Fruit fly (Drosophila melanogaster): ENCODE results near the gene CG14441.

The CG14441 gene

DNA sequence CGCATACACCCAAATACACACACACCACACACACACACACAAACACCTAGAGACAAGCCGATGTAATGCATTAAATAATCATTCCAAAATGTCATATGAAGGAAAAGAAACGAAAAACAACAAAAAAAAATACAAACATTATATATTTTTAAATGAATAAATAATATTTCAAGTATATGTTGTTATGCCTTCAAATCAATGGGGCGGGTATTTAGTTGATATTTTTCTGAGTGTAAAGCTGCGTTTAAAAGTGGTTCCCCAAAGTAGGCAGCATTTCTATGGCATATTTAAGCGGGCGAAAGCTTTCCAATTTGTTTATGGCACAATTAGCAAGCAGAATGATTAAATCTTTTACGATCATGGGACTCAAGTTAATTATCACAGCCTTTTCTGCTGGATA lies 20.0 kb downstream of the CG14441 start (continued):
- TF ChIP-seq Dip3 (GFP tag; optimal IDR thresholded peaks at IDR 0.05), result no peak
- peak; percentile 32 for TF ChIP-seq dmrt99B (tag; optimal IDR thresholded peaks at IDR 0.05)
- TF ChIP-seq Fer3 (tag; optimal IDR thresholded peaks at IDR 0.05), result peak; percentile 38
- no peak for TF ChIP-seq Camta (GFP tag; optimal IDR thresholded peaks at IDR 0.05)
- TF ChIP-seq zfh1 (GFP tag; IDR thresholded peaks at IDR 0.05), result peak; percentile 20; the same call in 1 of the 3 replicates
- TF ChIP-seq Hmr (GFP tag; optimal IDR thresholded peaks at IDR 0.05), result peak; percentile 7
- no peak for TF ChIP-seq CG13775 (GFP tag; optimal IDR thresholded peaks at IDR 0.05)
- peak; percentile 62 for TF ChIP-seq Med (GFP tag)
- peak; percentile 42 for TF ChIP-seq CG7839 (tag; optimal IDR thresholded peaks at IDR 0.05)
- TF ChIP-seq ci (GFP tag; IDR thresholded peaks at IDR 0.05), result peak; percentile 40; the same call in 1 of the 3 replicates
- peak in 1 of 2 experiments; percentile 27 for TF ChIP-seq Hr51 (GFP tag; optimal IDR thresholded peaks at IDR 0.05)
- peak; percentile 10 for TF ChIP-seq unpg (GFP tag; optimal IDR thresholded peaks at IDR 0.05)
- TF ChIP-seq vvl (GFP tag; IDR thresholded peaks at IDR 0.05), result peak; percentile 44; the same call in 1 of the 2 replicates
- TF ChIP-seq CG10543 (GFP tag; optimal IDR thresholded peaks at IDR 0.05), result no peak
- TF ChIP-seq CG11504 (tag; optimal IDR thresholded peaks at IDR 0.05), result no peak
- TF ChIP-seq hkb (optimal IDR thresholded peaks at IDR 0.05), result no peak
- peak; percentile 56; the same call in 1 of the 2 replicates for TF ChIP-seq hkb (GFP tag; IDR thresholded peaks at IDR 0.05)
- peak; percentile 12 for TF ChIP-seq CG18262 (tag; optimal IDR thresholded peaks at IDR 0.05)
- peak; percentile 4 for TF ChIP-seq CG15514 (GFP tag; optimal IDR thresholded peaks at IDR 0.05)
- TF ChIP-seq Ptx1 (GFP tag; IDR thresholded peaks at IDR 0.05), result 0 out of 2 replicates have a peak, but pooled peaks have one; percentile 27
- TF ChIP-seq exex (tag; optimal IDR thresholded peaks at IDR 0.05), result peak; percentile 38
- peak; percentile 32 for TF ChIP-seq HHEX (GFP tag; optimal IDR thresholded peaks at IDR 0.05)
- TF ChIP-seq gem (tag; optimal IDR thresholded peaks at IDR 0.05), result peak; percentile 55
- no peak for TF ChIP-seq CG6683 (GFP tag; optimal IDR thresholded peaks at IDR 0.05)
- TF ChIP-seq CG7556 (GFP tag; optimal IDR thresholded peaks at IDR 0.05), result no peak
- no peak for TF ChIP-seq CG10654 (GFP tag; optimal IDR thresholded peaks at IDR 0.05)
- no peak for TF ChIP-seq CG7987 (GFP tag; optimal IDR thresholded peaks at IDR 0.05)
- TF ChIP-seq Scr (GFP tag; IDR thresholded peaks at IDR 0.05; ENCODE audit: partially characterized antibody), result no peak
- TF ChIP-seq bab2 (GFP tag; optimal IDR thresholded peaks at IDR 0.05), result no peak
- peak; percentile 39; the same call in 1 of the 2 replicates for TF ChIP-seq CG32532 (GFP tag; IDR thresholded peaks at IDR 0.05)
- TF ChIP-seq CG10267 (tag; optimal IDR thresholded peaks at IDR 0.05), result peak; percentile 9
- TF ChIP-seq CG2712 (tag; optimal IDR thresholded peaks at IDR 0.05), result peak; percentile 6
- TF ChIP-seq CG14965 (GFP tag; optimal IDR thresholded peaks at IDR 0.05; ENCODE audit: borderline replicate concordance), result no peak
- peak; percentile 15 for TF ChIP-seq PHDP (tag; optimal IDR thresholded peaks at IDR 0.05)
- no peak; the same call in 1 of the 2 replicates for TF ChIP-seq bowl (GFP tag; IDR thresholded peaks at IDR 0.05)
- TF ChIP-seq CG31441 (GFP tag; IDR thresholded peaks at IDR 0.05), result peak; percentile 33; the same call in 1 of the 2 replicates
- 0 out of 2 replicates have a peak, but pooled peaks have one; percentile 29 for TF ChIP-seq sim (GFP tag; IDR thresholded peaks at IDR 0.05)
- no peak for TF ChIP-seq tgo (GFP tag; IDR thresholded peaks at IDR 0.05)
- peak; percentile 53 for TF ChIP-seq Drgx (GFP tag; IDR thresholded peaks at IDR 0.05)
- TF ChIP-seq al (GFP tag; IDR thresholded peaks at IDR 0.05), result 0 out of 2 replicates have a peak, but pooled peaks have one; percentile 21
- no peak for TF ChIP-seq CG9215 (GFP tag; IDR thresholded peaks at IDR 0.05)
- peak in 1 of 2 experiments; percentile 57 for TF ChIP-seq bsh (GFP tag; optimal IDR thresholded peaks at IDR 0.05)
- TF ChIP-seq Dek (tag; optimal IDR thresholded peaks at IDR 0.05), result peak; percentile 20
- 0 out of 3 replicates have a peak, but pooled peaks have one; percentile 17 for TF ChIP-seq CG34422 (GFP tag; IDR thresholded peaks at IDR 0.05)
- TF ChIP-seq H2.0 (GFP tag; IDR thresholded peaks at IDR 0.05), result 0 out of 2 replicates have a peak, but pooled peaks have one; percentile 8
- no peak for TF ChIP-seq Mad (GFP tag; optimal IDR thresholded peaks at IDR 0.05)
- no peak for TF ChIP-seq CG1024 (GFP tag; IDR thresholded peaks at IDR 0.05)
- TF ChIP-seq CG7928 (GFP tag; optimal IDR thresholded peaks at IDR 0.05), result no peak
- TF ChIP-seq CG3838 (GFP tag; optimal IDR thresholded peaks at IDR 0.05), result no peak
- peak; percentile 4 for TF ChIP-seq BtbVII (GFP tag; optimal IDR thresholded peaks at IDR 0.05)

Data from whole organism, embryonic.